Fruit fly (Drosophila melanogaster) Kc167 (cell line): ENCODE measurements around the gene Snx3.

Source experiments
- Myc ChIP-seq: fragments of >200 bp; optimal IDR thresholded peaks from 2 replicates; lab custom pipeline; 2017; ENCODE audit warnings: missing external identifiers
- Sin3A ChIP-seq: fragments of >200 bp; optimal IDR thresholded peaks from 2 replicates; lab custom pipeline; 2018; ENCODE audit warnings: missing external identifiers
- h ChIP-seq: fragments of >200 bp; optimal IDR thresholded peaks from 3 replicates; lab custom pipeline; 2018; ENCODE audit warnings: missing external identifiers
- insv ChIP-seq: fragments of >200 bp; optimal IDR thresholded peaks from 3 replicates; lab custom pipeline; 2018; ENCODE audit warnings: missing external identifiers
- psq ChIP-seq: fragments of >200 bp; optimal IDR thresholded peaks from 2 replicates; lab custom pipeline; 2017; ENCODE audit warnings: missing external identifiers

- TF ChIP-seq Sin3A (lab: Kevin White, UChicago) = no peak
- TF ChIP-seq Myc (lab: Kevin White, UChicago) = no peak
- TF ChIP-seq psq (lab: Kevin White, UChicago) = no peak
- TF ChIP-seq insv (lab: Kevin White, UChicago) = no peak
- TF ChIP-seq h (lab: Kevin White, UChicago) = no peak
Observed at dm6 chr3R:12649099-12650029, 21.5 kb downstream of the Snx3 start.
